Worm (Caenorhabditis elegans) whole organism, young adult: ENCODE measurements around the gene mai-1.

ENCODE experiments used
- B0035.1 ChIP-seq: sonication (generic microtip); optimal IDR thresholded peaks from 2 replicates; lab custom pipeline; 2016; ENCODE audit warnings: missing genetic modification characterization, mild to moderate bottlenecking, missing compliant biosample characterization, missing genotype, missing genetic modification reagents
- B0336.3 ChIP-seq: fragments of 200-800 bp; sonication (Bioruptor generic); IDR thresholded peaks from 2 replicates; pipeline ENCODE4 v1.3.6; 2022; ENCODE audit warnings: missing genetic modification characterization, missing compliant biosample characterization
- C17E4.6 ChIP-seq: fragments of 200-800 bp; sonication (Bioruptor generic); IDR thresholded peaks from 2 replicates; pipeline ENCODE4 v1.3.6; 2022; ENCODE audit warnings: missing genetic modification reagents, missing genetic modification characterization, missing compliant biosample characterization
- F55B11.4 ChIP-seq: sonication (generic microtip); optimal IDR thresholded peaks from 2 replicates; lab custom pipeline; 2016; ENCODE audit warnings: missing compliant biosample characterization, missing genetic modification characterization, borderline replicate concordance; ENCODE audit not compliant: insufficient read depth
- T26A5.8 ChIP-seq: sonication (generic microtip); optimal IDR thresholded peaks from 2 replicates; lab custom pipeline; 2016; ENCODE audit warnings: missing genetic modification characterization, missing compliant biosample characterization
- Y79H2A.3 ChIP-seq: fragments of 200-800 bp; sonication (Bioruptor generic); conservative IDR thresholded peaks from 2 replicates; pipeline ENCODE4 v1.3.6; 2022; ENCODE audit warnings: missing genetic modification reagents, missing genetic modification characterization, missing compliant biosample characterization
- Y95B8A.8 ChIP-seq: fragments of 200-800 bp; sonication (Bioruptor generic); IDR thresholded peaks from 2 replicates; pipeline ENCODE4 v1.3.6; 2022; ENCODE audit warnings: missing genetic modification reagents, missing genetic modification characterization, missing compliant biosample characterization
- atf-7 ChIP-seq: sonication (generic microtip); optimal IDR thresholded peaks from 2 replicates; lab custom pipeline; 2017; ENCODE audit warnings: mild to moderate bottlenecking, missing genetic modification characterization, missing compliant biosample characterization
- attf-5 ChIP-seq: fragments of 200-800 bp; sonication (Bioruptor generic); optimal IDR thresholded peaks from 2 replicates; lab custom pipeline; 2018; ENCODE audit warnings: mild to moderate bottlenecking, missing genetic modification characterization, missing compliant biosample characterization
- attf-6 ChIP-seq: fragments of 200-800 bp; sonication (Bioruptor generic); IDR thresholded peaks from 2 replicates; pipeline ENCODE4 v1.3.6; 2022; ENCODE audit warnings: missing genetic modification reagents, missing genetic modification characterization, missing compliant biosample characterization
- ccch-3 ChIP-seq: fragments of 200-800 bp; sonication (Bioruptor generic); optimal IDR thresholded peaks from 2 replicates; lab custom pipeline; 2018; ENCODE audit warnings: mild to moderate bottlenecking, missing genetic modification characterization, missing compliant biosample characterization
- cebp-2 ChIP-seq: fragments of 200-800 bp; sonication (Bioruptor generic); IDR thresholded peaks from 2 replicates; pipeline ENCODE4 v1.3.6; 2022; ENCODE audit warnings: missing genetic modification characterization, missing compliant biosample characterization
- ceh-27 ChIP-seq: fragments of 200-800 bp; sonication (Bioruptor generic); optimal IDR thresholded peaks from 2 replicates; lab custom pipeline; 2018; ENCODE audit warnings: mild to moderate bottlenecking, missing genetic modification characterization, moderate library complexity, missing compliant biosample characterization
- ceh-40 ChIP-seq: fragments of 200-800 bp; sonication (Bioruptor generic); IDR thresholded peaks from 2 replicates; pipeline ENCODE4 v1.3.6; 2022; ENCODE audit warnings: missing genetic modification characterization, missing compliant biosample characterization
- ceh-58 ChIP-seq: fragments of 200-800 bp; sonication (Bioruptor generic); IDR thresholded peaks from 2 replicates; pipeline ENCODE4 v1.3.6; 2022; ENCODE audit warnings: missing genetic modification characterization, missing compliant biosample characterization
- ceh-79 ChIP-seq: sonication (generic microtip); optimal IDR thresholded peaks from 2 replicates; lab custom pipeline; 2017; ENCODE audit warnings: mild to moderate bottlenecking, missing genetic modification characterization, missing compliant biosample characterization
- efl-1 ChIP-seq: fragments of 150-350 bp; optimal IDR thresholded peaks from 2 replicates; lab custom pipeline; 2014; ENCODE audit warnings: missing biosample characterization, missing genetic modification reagents, missing genetic modification characterization
- egl-18 ChIP-seq: fragments of 200-800 bp; sonication (Bioruptor generic); IDR thresholded peaks from 2 replicates; pipeline ENCODE4 v1.3.6; 2022; ENCODE audit warnings: missing genetic modification reagents, missing genetic modification characterization, missing compliant biosample characterization
- hlh-12 ChIP-seq: sonication (generic microtip); optimal IDR thresholded peaks from 2 replicates; lab custom pipeline; 2016; ENCODE audit warnings: missing genetic modification characterization, missing compliant biosample characterization
- hlh-26 ChIP-seq: fragments of 200-800 bp; sonication (Bioruptor generic); conservative IDR thresholded peaks from 2 replicates; pipeline ENCODE4 v1.3.6; 2022; ENCODE audit warnings: missing genetic modification reagents, missing genetic modification characterization, missing compliant biosample characterization
- hmg-20 ChIP-seq: fragments of 200-800 bp; sonication (Bioruptor generic); IDR thresholded peaks from 2 replicates; pipeline ENCODE4 v1.3.6; 2022; ENCODE audit warnings: missing genetic modification reagents, missing genetic modification characterization, missing compliant biosample characterization
- hrde-1 ChIP-seq: sonication (generic microtip); optimal IDR thresholded peaks from 2 replicates; lab custom pipeline; 2016; ENCODE audit warnings: missing genetic modification characterization, mild to moderate bottlenecking, missing compliant biosample characterization, moderate library complexity, missing genotype, missing genetic modification reagents, borderline replicate concordance
- lag-1 ChIP-seq: fragments of 200-800 bp; sonication (Bioruptor generic); IDR thresholded peaks from 2 replicates; pipeline ENCODE4 v1.3.6; 2022; ENCODE audit warnings: missing genetic modification reagents, missing genetic modification characterization, missing compliant biosample characterization
- let-607 ChIP-seq, 2 experiments: fragments of 200-800 bp in 1 of 2; sonication (Bioruptor generic) in 1 of 2; sonication (generic microtip) in 1 of 2; optimal IDR thresholded peaks; 2 replicates each; lab custom pipeline; 2016 to 2018; ENCODE audit warnings: mild to moderate bottlenecking in 2 of 2, missing compliant biosample characterization in 2 of 2, missing genetic modification characterization in 2 of 2, moderate library complexity in 2 of 2, missing genotype in 1 of 2
- lin-26 ChIP-seq: fragments of 200-800 bp; sonication (Bioruptor generic); IDR thresholded peaks from 2 replicates; pipeline ENCODE4 v1.3.6; 2022; ENCODE audit warnings: missing genetic modification reagents, missing genetic modification characterization, missing compliant biosample characterization
- lin-35 ChIP-seq, 3 experiments: fragments of 150-350 bp in 2 of 3; sonication (generic microtip) in 1 of 3; optimal IDR thresholded peaks; 2 replicates each; lab custom pipeline; 2014 to 2018; ENCODE audit warnings: missing biosample characterization in 3 of 3, missing genetic modification characterization in 3 of 3, missing genetic modification reagents in 3 of 3
- lsy-27 ChIP-seq: sonication (generic microtip); optimal IDR thresholded peaks from 2 replicates; lab custom pipeline; 2017; ENCODE audit warnings: missing genetic modification characterization, mild to moderate bottlenecking, missing compliant biosample characterization, antibody characterized with exemption, missing genotype, borderline replicate concordance; ENCODE audit not compliant: insufficient read depth
- madf-8 ChIP-seq: fragments of 200-800 bp; sonication (Bioruptor generic); conservative IDR thresholded peaks from 2 replicates; pipeline ENCODE4 v1.3.6; 2022; ENCODE audit warnings: missing genetic modification reagents, missing genetic modification characterization, missing compliant biosample characterization
- mes-4 ChIP-seq: sonication (generic microtip); optimal IDR thresholded peaks from 2 replicates; lab custom pipeline; 2016; ENCODE audit warnings: missing genotype, missing genetic modification characterization, missing compliant biosample characterization
- nfya-1 ChIP-seq: sonication (generic microtip); optimal IDR thresholded peaks from 2 replicates; lab custom pipeline; 2017; ENCODE audit warnings: antibody characterized with exemption, missing compliant biosample characterization, missing genetic modification characterization, borderline replicate concordance; ENCODE audit not compliant: insufficient read depth
- nhr-120 ChIP-seq: fragments of 200-800 bp; sonication (Bioruptor generic); IDR thresholded peaks from 2 replicates; pipeline ENCODE4 v1.3.6; 2022; ENCODE audit warnings: missing genetic modification characterization, missing compliant biosample characterization
- nhr-80 ChIP-seq: sonication (generic microtip); optimal IDR thresholded peaks from 2 replicates; lab custom pipeline; 2016; ENCODE audit warnings: missing genetic modification characterization, missing compliant biosample characterization
- rec-8 ChIP-seq, 2 experiments: sonication (generic microtip); optimal IDR thresholded peaks; 2 replicates each; lab custom pipeline; 2016; ENCODE audit warnings: mild to moderate bottlenecking in 2 of 2, missing genetic modification characterization in 2 of 2, missing genetic modification reagents in 2 of 2, missing genotype in 2 of 2, missing biosample characterization in 1 of 2, missing compliant biosample characterization in 1 of 2, moderate library complexity in 1 of 2
- rpc-1 ChIP-seq, 2 experiments: fragments of 150-350 bp in 1 of 2; sonication (generic microtip) in 1 of 2; optimal IDR thresholded peaks; 2 replicates each; lab custom pipeline; 2014 to 2018; ENCODE audit warnings: missing biosample characterization in 1 of 2, missing genetic modification characterization in 1 of 2, missing genetic modification reagents in 1 of 2, missing genotype in 1 of 2
- sdz-38 ChIP-seq: sonication (generic microtip); optimal IDR thresholded peaks from 2 replicates; lab custom pipeline; 2016; ENCODE audit warnings: missing genotype, missing genetic modification characterization, missing compliant biosample characterization
- tlf-1 ChIP-seq: fragments of 200-800 bp; sonication (Bioruptor generic); optimal IDR thresholded peaks from 2 replicates; lab custom pipeline; 2018; ENCODE audit warnings: mild to moderate bottlenecking, missing genetic modification characterization, missing compliant biosample characterization
- zfh-2 ChIP-seq: fragments of 200-800 bp; sonication (Bioruptor generic); conservative IDR thresholded peaks from 2 replicates; pipeline ENCODE4 v1.3.6; 2022; ENCODE audit warnings: missing genetic modification reagents, missing genetic modification characterization, missing compliant biosample characterization
- ztf-18 ChIP-seq: sonication (generic microtip); optimal IDR thresholded peaks from 2 replicates; lab custom pipeline; 2016; ENCODE audit warnings: missing genotype, mild to moderate bottlenecking, missing genetic modification characterization, missing compliant biosample characterization
- ztf-26 ChIP-seq: sonication (generic microtip); optimal IDR thresholded peaks from 2 replicates; lab custom pipeline; 2017; ENCODE audit warnings: missing genetic modification characterization, missing compliant biosample characterization
- ztf-28 ChIP-seq: fragments of 200-800 bp; sonication (Bioruptor generic); IDR thresholded peaks from 2 replicates; pipeline ENCODE4 v1.3.6; 2022; ENCODE audit warnings: missing genetic modification reagents, missing genetic modification characterization, missing compliant biosample characterization

mai-1 gene

DNA sequence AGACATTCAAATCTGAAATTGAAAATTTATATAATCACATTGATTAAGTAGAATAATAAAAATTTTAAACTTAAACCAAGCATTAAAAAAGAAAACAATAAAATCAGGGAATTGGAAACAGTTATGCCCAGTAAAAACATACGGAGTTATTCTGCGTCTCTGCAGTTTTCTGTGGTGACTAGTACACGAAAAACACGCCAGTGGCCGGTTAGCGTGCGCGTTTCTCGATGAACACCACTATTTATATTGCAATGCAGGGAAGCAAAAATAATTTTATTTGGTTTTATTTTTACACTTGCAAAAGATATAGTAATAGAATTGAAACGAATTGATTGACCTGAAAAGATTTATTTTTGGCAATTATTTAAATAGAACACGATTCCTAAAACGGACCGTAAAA is 16.6 kb downstream of the mai-1 start, which contains the start of gene sec-3 (continued):
- TF ChIP-seq hrde-1 (tag; lab: Kevin White, UChicago) (no peak), lin-26 (peak; percentile 23; the same call in 1 of the 2 replicates), Y95B8A.8 (GFP tag; lab: Robert Waterston, UW) (no peak), atf-7 (no peak), egl-18 (GFP tag; lab: Robert Waterston, UW) (no peak), sdz-38 (tag; lab: Kevin White, UChicago) (no peak), B0035.1 (no peak), lsy-27 (tag; lab: Kevin White, UChicago) (no peak), attf-5 (GFP tag; lab: Kevin White, UChicago) (peak; percentile 84), madf-8 (no peak), hlh-26 (GFP tag; lab: Robert Waterston, UW) (no peak), ztf-26 (tag; lab: Kevin White, UChicago) (peak; percentile 36), ztf-18 (tag; lab: Kevin White, UChicago) (peak; percentile 98), F55B11.4 (no peak), nhr-120 (GFP tag; lab: Robert Waterston, UW) (no peak), ccch-3 (GFP tag; lab: Kevin White, UChicago) (no peak), ceh-79 (tag; lab: Kevin White, UChicago) (no peak), lag-1 (GFP tag; lab: Robert Waterston, UW) (no peak), nhr-80 (tag; lab: Kevin White, UChicago) (peak; percentile 93), hmg-20 (GFP tag; lab: Robert Waterston, UW) (peak; percentile 55; the same call in 1 of the 2 replicates), ztf-28 (GFP tag; lab: Robert Waterston, UW) (no peak), ceh-40 (GFP tag; lab: Robert Waterston, UW) (no peak), Y79H2A.3 (GFP tag; lab: Robert Waterston, UW) (no peak), ceh-27 (peak; percentile 21), mes-4 (tag; lab: Kevin White, UChicago) (no peak), hlh-12 (no peak), B0336.3 (peak; percentile 58), let-607 (tag; optimal IDR thresholded peaks at IDR 0.05; lab: Kevin White, UChicago) (peak; percentile 10 to 42), C17E4.6 (GFP tag; lab: Robert Waterston, UW) (no peak), ceh-58 (GFP tag; lab: Robert Waterston, UW) (no peak), efl-1 (no peak), lin-35 (GFP tag; optimal IDR thresholded peaks at IDR 0.05; lab: Kevin White, UChicago) (peak in 1 of 3 experiments; percentile 85), rpc-1 (optimal IDR thresholded peaks at IDR 0.05; lab: Kevin White, UChicago) (no peak), rpc-1 (tag; optimal IDR thresholded peaks at IDR 0.05; lab: Kevin White, UChicago) (no peak), cebp-2 (GFP tag; lab: Robert Waterston, UW) (no peak), nfya-1 (tag; lab: Kevin White, UChicago) (no peak), attf-6 (GFP tag; lab: Robert Waterston, UW) (no peak), rec-8 (tag; optimal IDR thresholded peaks at IDR 0.05; lab: Kevin White, UChicago) (no peak), tlf-1 (GFP tag; lab: Kevin White, UChicago) (peak; percentile 53)

DNA sequence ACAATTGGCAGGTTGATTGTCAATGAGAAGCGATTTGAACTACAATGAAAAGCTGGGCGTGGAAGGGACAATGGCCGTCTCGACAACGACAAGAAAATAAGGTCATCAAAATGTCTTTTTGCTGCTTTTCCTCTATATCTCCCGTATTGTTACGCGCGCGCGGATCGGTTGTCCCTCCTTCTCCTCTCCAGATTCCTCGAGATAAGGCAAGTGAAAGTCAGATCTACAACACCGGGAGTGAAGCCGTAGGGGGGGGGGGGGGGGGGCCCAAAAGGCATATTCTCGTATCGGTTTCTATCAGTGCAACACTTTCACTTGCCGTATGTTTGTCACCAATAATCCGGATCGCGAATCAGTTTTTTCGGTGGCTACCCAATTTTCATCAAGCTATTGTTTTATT is 22.1 kb downstream of the mai-1 start, which contains the start of gene wrt-2:
wrt-2 (minus strand) TSS at position 46 of the 400 bp plus-strand sequence.
- TF ChIP-seq T26A5.8 (tag; lab: Kevin White, UChicago) = no peak
- TF ChIP-seq zfh-2 (GFP tag; lab: Robert Waterston, UW) = peak; percentile 60
- TF ChIP-seq, all 124 proteins: peak for 1
